Worm (Caenorhabditis elegans) whole organism, L1 larva: ENCODE results near the gene pqn-83.
A peak's percentile ranks its signal among the peaks of the same experiment; 100 is the strongest.

Experiments
- C04F5.9 ChIP-seq: sonication (generic microtip); optimal IDR thresholded peaks from 2 replicates; lab custom pipeline; 2016; ENCODE audit warnings: missing genetic modification characterization, missing compliant biosample characterization
- C16A3.4 ChIP-seq: fragments of 150-350 bp; optimal IDR thresholded peaks from 2 replicates; lab custom pipeline; 2014; ENCODE audit warnings: missing biosample characterization, missing genetic modification characterization
- F16B12.6 ChIP-seq: fragments of 150-350 bp; optimal IDR thresholded peaks from 2 replicates; lab custom pipeline; 2014; ENCODE audit warnings: missing biosample characterization, missing genetic modification characterization
- Y116A8C.19 ChIP-seq: sonication (generic microtip); optimal IDR thresholded peaks from 2 replicates; lab custom pipeline; 2016; ENCODE audit warnings: missing compliant biosample characterization, missing genetic modification characterization, borderline replicate concordance
- aha-1 ChIP-seq: fragments of 150-350 bp; optimal IDR thresholded peaks from 2 replicates; lab custom pipeline; 2014; ENCODE audit warnings: missing biosample characterization, missing genetic modification characterization
- alr-1 ChIP-seq: fragments of 200-800 bp; sonication (Bioruptor generic); optimal IDR thresholded peaks from 2 replicates; lab custom pipeline; 2018; ENCODE audit warnings: borderline replicate concordance, mild to moderate bottlenecking, missing genetic modification characterization, missing compliant biosample characterization
- aly-2 ChIP-seq: fragments of 150-350 bp; optimal IDR thresholded peaks from 2 replicates; lab custom pipeline; 2014; ENCODE audit warnings: missing biosample characterization, missing genetic modification characterization
- blmp-1 ChIP-seq: fragments of 150-350 bp; optimal IDR thresholded peaks from 2 replicates; lab custom pipeline; 2014; ENCODE audit warnings: missing biosample characterization, missing genetic modification characterization
- ceh-82 ChIP-seq, 3 experiments: fragments of 150-350 bp in 1 of 3; sonication (generic microtip) in 2 of 3; optimal IDR thresholded peaks; 2 replicates each; lab custom pipeline; 2014 to 2017; ENCODE audit warnings: missing biosample characterization in 3 of 3, missing genetic modification characterization in 3 of 3
- ceh-90 ChIP-seq: sonication (generic microtip); optimal IDR thresholded peaks from 2 replicates; lab custom pipeline; 2016; ENCODE audit warnings: missing genetic modification characterization, missing compliant biosample characterization
- efl-1 ChIP-seq, 4 experiments: fragments of 150-350 bp; optimal IDR thresholded peaks in 3 of 4; peaks in 1 of 4; 1 replicate in 1 of 4; 2 replicates in 3 of 4; lab custom pipeline; 2014; ENCODE audit warnings: missing biosample characterization in 2 of 4, missing genetic modification characterization in 2 of 4, missing genetic modification reagents in 2 of 4
- efl-3 ChIP-seq: fragments of 200-800 bp; sonication (Bioruptor generic); optimal IDR thresholded peaks from 2 replicates; lab custom pipeline; 2018; ENCODE audit warnings: mild to moderate bottlenecking, missing genetic modification characterization, missing compliant biosample characterization
- egl-13 ChIP-seq: sonication (generic microtip); optimal IDR thresholded peaks from 2 replicates; lab custom pipeline; 2016; ENCODE audit warnings: missing genotype, missing genetic modification reagents, missing genetic modification characterization, missing compliant biosample characterization
- elt-2 ChIP-seq: sonication (generic microtip); optimal IDR thresholded peaks from 2 replicates; lab custom pipeline; 2016; ENCODE audit warnings: missing genetic modification characterization, mild to moderate bottlenecking, inconsistent platforms, missing compliant biosample characterization, missing genetic modification reagents
- elt-3 ChIP-seq, 6 experiments: fragments of 150-350 bp in 1 of 6; sonication (generic microtip); optimal IDR thresholded peaks; 2 replicates each; lab custom pipeline; 2017 to 2018; ENCODE audit warnings: missing biosample characterization in 6 of 6, missing genetic modification characterization in 6 of 6, inconsistent platforms in 1 of 6
- ets-5 ChIP-seq: fragments of 200-800 bp; sonication (Bioruptor generic); IDR thresholded peaks from 2 replicates; pipeline ENCODE4 v1.3.6; 2022; ENCODE audit warnings: missing genetic modification characterization, missing compliant biosample characterization
- fkh-8 ChIP-seq: sonication (generic microtip); optimal IDR thresholded peaks from 2 replicates; lab custom pipeline; 2016; ENCODE audit warnings: mild to moderate bottlenecking, missing genetic modification characterization, missing compliant biosample characterization
- fos-1 ChIP-seq: fragments of 150-350 bp; optimal IDR thresholded peaks from 2 replicates; lab custom pipeline; 2014; ENCODE audit warnings: missing biosample characterization, missing genetic modification characterization
- grh-1 ChIP-seq: fragments of 200-800 bp; sonication (Bioruptor generic); IDR thresholded peaks from 2 replicates; pipeline ENCODE4 v1.3.6; 2022; ENCODE audit warnings: missing genetic modification reagents, missing genetic modification characterization, missing compliant biosample characterization
- hlh-17 ChIP-seq: fragments of 200-800 bp; sonication (Bioruptor generic); optimal IDR thresholded peaks from 2 replicates; lab custom pipeline; 2018; ENCODE audit warnings: missing genetic modification characterization, mild to moderate bottlenecking, missing compliant biosample characterization, moderate library complexity, borderline replicate concordance
- hpl-2 ChIP-seq: fragments of 150-350 bp; optimal IDR thresholded peaks from 2 replicates; lab custom pipeline; 2014; ENCODE audit warnings: missing biosample characterization, missing genetic modification reagents, missing genetic modification characterization
- irx-1 ChIP-seq: sonication (generic microtip); optimal IDR thresholded peaks from 2 replicates; lab custom pipeline; 2016; ENCODE audit warnings: missing genetic modification characterization, missing compliant biosample characterization
- jun-1 ChIP-seq: fragments of 150-350 bp; optimal IDR thresholded peaks from 2 replicates; lab custom pipeline; 2014; ENCODE audit warnings: missing biosample characterization, missing genetic modification reagents, missing genetic modification characterization
- lin-13 ChIP-seq: fragments of 150-350 bp; optimal IDR thresholded peaks from 2 replicates; lab custom pipeline; 2014; ENCODE audit warnings: missing biosample characterization, missing genetic modification reagents, missing genetic modification characterization
- lin-35 ChIP-seq, 2 experiments: fragments of 150-350 bp; optimal IDR thresholded peaks; 2 replicates each; lab custom pipeline; 2014; ENCODE audit warnings: missing biosample characterization in 2 of 2, missing genetic modification characterization in 2 of 2, missing genetic modification reagents in 2 of 2
- lir-3 ChIP-seq: sonication (generic microtip); optimal IDR thresholded peaks from 2 replicates; lab custom pipeline; 2016; ENCODE audit warnings: mild to moderate bottlenecking, missing genetic modification characterization, moderate library complexity, missing compliant biosample characterization; ENCODE audit not compliant: poor library complexity
- lsy-2 ChIP-seq, 2 experiments: fragments of 150-350 bp; optimal IDR thresholded peaks; 2 replicates each; lab custom pipeline; 2014; ENCODE audit warnings: missing biosample characterization in 2 of 2, missing genetic modification characterization in 2 of 2
- mab-9 ChIP-seq: fragments of 200-800 bp; sonication (Bioruptor generic); IDR thresholded peaks from 2 replicates; pipeline ENCODE4 v1.3.6; 2022; ENCODE audit warnings: missing genetic modification reagents, missing genetic modification characterization, missing compliant biosample characterization
- mdl-1 ChIP-seq, 2 experiments: fragments of 150-350 bp; optimal IDR thresholded peaks; 2 replicates each; lab custom pipeline; 2014 to 2017; ENCODE audit warnings: missing biosample characterization in 2 of 2, missing genetic modification characterization in 2 of 2, inconsistent platforms in 1 of 2
- mef-2 ChIP-seq: fragments of 150-350 bp; optimal IDR thresholded peaks from 2 replicates; lab custom pipeline; 2014; ENCODE audit warnings: missing biosample characterization, missing genetic modification characterization
- mep-1 ChIP-seq: fragments of 150-350 bp; optimal IDR thresholded peaks from 2 replicates; lab custom pipeline; 2014; ENCODE audit warnings: missing biosample characterization, missing genetic modification characterization
- nhr-12 ChIP-seq: sonication (generic microtip); optimal IDR thresholded peaks from 2 replicates; lab custom pipeline; 2017; ENCODE audit warnings: missing biosample characterization, missing genetic modification characterization
- nhr-19 ChIP-seq: fragments of 200-800 bp; sonication (Bioruptor generic); conservative IDR thresholded peaks from 2 replicates; pipeline ENCODE4 v1.3.6; 2022; ENCODE audit warnings: missing genetic modification characterization, missing compliant biosample characterization
- nhr-237 ChIP-seq: fragments of 150-350 bp; optimal IDR thresholded peaks from 2 replicates; lab custom pipeline; 2014; ENCODE audit warnings: missing biosample characterization, missing genetic modification characterization
- nhr-71 ChIP-seq: sonication (generic microtip); optimal IDR thresholded peaks from 2 replicates; lab custom pipeline; 2016; ENCODE audit warnings: mild to moderate bottlenecking, missing genetic modification characterization, moderate library complexity, missing compliant biosample characterization
- nhr-76 ChIP-seq: sonication (generic microtip); optimal IDR thresholded peaks from 2 replicates; lab custom pipeline; 2017; ENCODE audit warnings: missing biosample characterization, missing genetic modification characterization
- nhr-84 ChIP-seq: sonication (generic microtip); optimal IDR thresholded peaks from 2 replicates; lab custom pipeline; 2017; ENCODE audit warnings: missing biosample characterization, missing genetic modification characterization
- nhr-85 ChIP-seq: sonication (generic microtip); peaks from one replicate; lab custom pipeline; 2016; ENCODE audit warnings: missing genetic modification characterization, inconsistent platforms, missing compliant biosample characterization
- pqm-1 ChIP-seq: sonication (generic microtip); optimal IDR thresholded peaks from 3 replicates; lab custom pipeline; 2017; ENCODE audit warnings: missing biosample characterization, missing genetic modification characterization
- skn-1 ChIP-seq: fragments of 150-350 bp; optimal IDR thresholded peaks from 2 replicates; lab custom pipeline; 2014; ENCODE audit warnings: missing biosample characterization, missing genetic modification characterization
- snu-23 ChIP-seq: sonication (generic microtip); optimal IDR thresholded peaks from 2 replicates; lab custom pipeline; 2016; ENCODE audit warnings: missing genetic modification characterization, missing compliant biosample characterization
- sox-4 ChIP-seq: sonication (generic microtip); optimal IDR thresholded peaks from 2 replicates; lab custom pipeline; 2016; ENCODE audit warnings: missing genetic modification characterization, missing compliant biosample characterization
- sptf-1 ChIP-seq: fragments of 150-350 bp; optimal IDR thresholded peaks from 2 replicates; lab custom pipeline; 2014; ENCODE audit warnings: missing biosample characterization, missing genetic modification characterization
- swsn-7 ChIP-seq: sonication (generic microtip); optimal IDR thresholded peaks from 2 replicates; lab custom pipeline; 2016; ENCODE audit warnings: missing genetic modification characterization, missing compliant biosample characterization
- tbx-2 ChIP-seq: sonication (generic microtip); optimal IDR thresholded peaks from 2 replicates; lab custom pipeline; 2016; ENCODE audit warnings: missing genetic modification characterization, missing compliant biosample characterization
- tlp-1 ChIP-seq: fragments of 150-350 bp; optimal IDR thresholded peaks from 2 replicates; lab custom pipeline; 2014; ENCODE audit warnings: missing biosample characterization, missing genetic modification characterization
- unc-130 ChIP-seq: fragments of 150-350 bp; optimal IDR thresholded peaks from 2 replicates; lab custom pipeline; 2017; ENCODE audit warnings: missing biosample characterization, missing genetic modification characterization, inconsistent platforms
- unc-30 ChIP-seq: sonication (generic microtip); optimal IDR thresholded peaks from 2 replicates; lab custom pipeline; 2017; ENCODE audit warnings: missing biosample characterization, missing genetic modification characterization
- unc-62 ChIP-seq: fragments of 150-350 bp; optimal IDR thresholded peaks from 2 replicates; lab custom pipeline; 2014; ENCODE audit warnings: missing biosample characterization, missing genetic modification reagents, missing genetic modification characterization
- unc-86 ChIP-seq: sonication (generic microtip); optimal IDR thresholded peaks from 2 replicates; lab custom pipeline; 2016; ENCODE audit warnings: missing genetic modification characterization, missing compliant biosample characterization
- xbp-1 ChIP-seq: sonication (generic microtip); optimal IDR thresholded peaks from 2 replicates; lab custom pipeline; 2016; ENCODE audit warnings: missing genetic modification characterization, missing compliant biosample characterization
- zip-4 ChIP-seq: fragments of 200-800 bp; sonication (Bioruptor generic); optimal IDR thresholded peaks from 2 replicates; lab custom pipeline; 2018; ENCODE audit warnings: mild to moderate bottlenecking, missing genetic modification characterization, moderate library complexity, missing compliant biosample characterization
- ztf-4 ChIP-seq: fragments of 150-350 bp; optimal IDR thresholded peaks from 2 replicates; lab custom pipeline; 2014; ENCODE audit warnings: missing biosample characterization, missing genetic modification characterization

Gene pqn-83

ce11 chrIII:13070548-13071050, 28.7 kb downstream of the pqn-83 start, which contains the start of gene Y39E4B.6 (continued):
- no peak for TF ChIP-seq unc-30
- peak; percentile 94 for TF ChIP-seq irx-1
- TF ChIP-seq fkh-8 (tag; lab: Kevin White, UChicago) = peak; percentile 100
- peak; percentile 99 for TF ChIP-seq snu-23 (GFP tag; lab: Kevin White, UChicago)
- peak; percentile 92 for TF ChIP-seq zip-4 (GFP tag; lab: Kevin White, UChicago)
- peak; percentile 97 for TF ChIP-seq jun-1 (tag; lab: Kevin White, UChicago)
- peak; percentile 100 for TF ChIP-seq nhr-71 (tag; lab: Kevin White, UChicago)
- peak; percentile 99 for TF ChIP-seq nhr-85
- no peak for TF ChIP-seq unc-62 (GFP tag; lab: Kevin White, UChicago)
- TF ChIP-seq tbx-2 (tag; lab: Kevin White, UChicago) = peak; percentile 98
- no peak for TF ChIP-seq nhr-12 (tag; lab: Kevin White, UChicago)
- TF ChIP-seq aly-2 (tag; lab: Kevin White, UChicago) = peak; percentile 86
- peak; percentile 98 for TF ChIP-seq egl-13 (tag; lab: Kevin White, UChicago)
- TF ChIP-seq unc-86 = peak; percentile 99
- TF ChIP-seq nhr-76 (tag; lab: Kevin White, UChicago) = peak; percentile 73
- peak; percentile 96 for TF ChIP-seq lin-13 (GFP tag; lab: Kevin White, UChicago)
- peak; percentile 34 for TF ChIP-seq unc-130 (tag; lab: Kevin White, UChicago)
- TF ChIP-seq nhr-19 (GFP tag; lab: Robert Waterston, UW) = peak; percentile 94
- no peak for TF ChIP-seq tlp-1 (tag; lab: Kevin White, UChicago)
- TF ChIP-seq nhr-237 = peak; percentile 82
- peak; percentile 92 to 96 for TF ChIP-seq lsy-2 (tag; optimal IDR thresholded peaks at IDR 0.05; lab: Kevin White, UChicago)
- TF ChIP-seq skn-1 (tag; lab: Kevin White, UChicago) = peak; percentile 80
- TF ChIP-seq alr-1 (tag; lab: Kevin White, UChicago) = no peak
- peak; percentile 64 for TF ChIP-seq F16B12.6
- peak; percentile 49 for TF ChIP-seq ceh-90 (tag; lab: Kevin White, UChicago)
- peak; percentile 65 for TF ChIP-seq elt-2 (tag; lab: Kevin White, UChicago)
- TF ChIP-seq mep-1 = peak; percentile 88
- peak; percentile 88 for TF ChIP-seq C04F5.9 (tag; lab: Kevin White, UChicago)
- TF ChIP-seq xbp-1 (tag; lab: Kevin White, UChicago) = peak; percentile 97
- peak; percentile 99 for TF ChIP-seq swsn-7 (tag; lab: Kevin White, UChicago)
- TF ChIP-seq ztf-4 (tag; lab: Kevin White, UChicago) = peak; percentile 84
- TF ChIP-seq mdl-1 (tag; optimal IDR thresholded peaks at IDR 0.05; lab: Kevin White, UChicago) = peak in 1 of 2 experiments; percentile 88
- TF ChIP-seq mef-2 (tag; lab: Kevin White, UChicago) = peak; percentile 80
- TF ChIP-seq ceh-82 (tag; optimal IDR thresholded peaks at IDR 0.05; lab: Kevin White, UChicago) = peak; percentile 96 to 99 (median 98)
- TF ChIP-seq sox-4 = peak; percentile 88
- TF ChIP-seq aha-1 = peak; percentile 72
- no peak for TF ChIP-seq hlh-17 (GFP tag; lab: Kevin White, UChicago)
- peak; percentile 28 for TF ChIP-seq efl-3 (GFP tag; lab: Kevin White, UChicago)
- TF ChIP-seq blmp-1 = peak; percentile 72
- peak; percentile 94 for TF ChIP-seq mab-9
- no peak for TF ChIP-seq nhr-84
- peak; percentile 94 for TF ChIP-seq grh-1 (GFP tag; lab: Robert Waterston, UW)
- no peak for TF ChIP-seq ets-5
- TF ChIP-seq elt-3 (tag; optimal IDR thresholded peaks at IDR 0.05; lab: Kevin White, UChicago) = peak in 5 of 6 experiments; percentile 15 to 90 (median 60)
- peak; percentile 84 to 87 for TF ChIP-seq efl-1 (optimal IDR thresholded peaks at IDR 0.05; lab: Kevin White, UChicago)
- TF ChIP-seq efl-1 (GFP tag; optimal IDR thresholded peaks at IDR 0.05 in 1 of 2; lab: Kevin White, UChicago) = peak; percentile 69 to 97
- peak; percentile 95 for TF ChIP-seq fos-1 (tag; lab: Kevin White, UChicago)
- TF ChIP-seq sptf-1 (tag; lab: Kevin White, UChicago) = no peak
- TF ChIP-seq C16A3.4 (tag; lab: Kevin White, UChicago) = peak; percentile 97
- TF ChIP-seq hpl-2 (GFP tag; lab: Kevin White, UChicago) = peak; percentile 90
- TF ChIP-seq Y116A8C.19 (tag; lab: Kevin White, UChicago) = no peak
- peak; percentile 87 for TF ChIP-seq lir-3
- peak; percentile 54 for TF ChIP-seq pqm-1 (tag; lab: Kevin White, UChicago)
- peak; percentile 85 to 92 for TF ChIP-seq lin-35 (GFP tag; optimal IDR thresholded peaks at IDR 0.05; lab: Kevin White, UChicago)
